Worm (Caenorhabditis elegans): Measurements from ENCODE around the gene fbxb-92.

DNA sequence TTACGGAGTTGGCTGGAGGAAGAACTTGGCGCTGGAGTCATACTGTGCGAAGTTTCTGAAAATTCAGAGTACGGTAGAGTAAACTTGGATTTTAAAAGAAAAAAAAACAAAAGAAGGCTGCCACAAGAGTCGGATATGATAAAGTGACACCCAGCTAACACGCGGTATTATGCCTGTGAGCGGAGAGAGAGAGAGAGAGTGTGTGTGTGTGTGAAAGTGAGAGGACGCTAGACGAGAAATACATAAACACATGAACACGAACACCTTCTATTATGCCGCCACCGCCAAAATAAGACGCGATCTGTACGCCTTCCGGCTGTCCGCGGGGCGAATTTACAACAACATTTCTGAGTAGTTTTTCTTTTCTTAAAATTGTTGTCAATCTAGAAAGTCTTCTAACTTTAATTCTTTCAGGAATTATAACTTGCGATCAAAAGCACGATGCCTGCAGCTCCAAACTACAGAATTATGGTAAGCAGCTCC lies 10.4 kb downstream of the fbxb-92 start, which contains the start of gene F12E12.6:
- TF ChIP-seq fkh-10 (GFP tag; optimal IDR thresholded peaks at IDR 0.05) = no peak
- no peak for TF ChIP-seq nhr-25 (tag; optimal IDR thresholded peaks at IDR 0.05; ENCODE audit: borderline replicate concordance, insufficient read depth)
- no peak for TF ChIP-seq sdz-12 (GFP tag; optimal IDR thresholded peaks at IDR 0.05)
- TF ChIP-seq cey-2 (tag; optimal IDR thresholded peaks at IDR 0.05; ENCODE audit: borderline replicate concordance, insufficient read depth) = no peak
- TF ChIP-seq F49E8.2 (tag; optimal IDR thresholded peaks at IDR 0.05; ENCODE audit: borderline replicate concordance) = no peak
- no peak for TF ChIP-seq zfp-2 (tag; optimal IDR thresholded peaks at IDR 0.05)
- TF ChIP-seq ama-1 (optimal IDR thresholded peaks at IDR 0.05) = no peak
- no peak for TF ChIP-seq fos-1 (tag; optimal IDR thresholded peaks at IDR 0.05)
- TF ChIP-seq nhr-77 (tag; optimal IDR thresholded peaks at IDR 0.05) = no peak
- no peak for TF ChIP-seq nhr-237 (tag; optimal IDR thresholded peaks at IDR 0.05)
